Fruit fly (Drosophila melanogaster): ENCODE results near the gene Megf8.

Gene Megf8

dm6 chr2L:8072692-8073091 lies 29.4 kb downstream of the Megf8 start, which contains the start of the genes MED20 and Trf:
MED20 (minus strand) TSS chr2L:8072848.
Trf (plus strand) TSS chr2L:8072895.
- TF ChIP-seq spab (GFP tag; optimal IDR thresholded peaks at IDR 0.05) (no peak), CG11902 (GFP tag; optimal IDR thresholded peaks at IDR 0.05) (no peak), Hr39 (GFP tag; optimal IDR thresholded peaks at IDR 0.05) (no peak), svp (GFP tag) (no peak), OdsH (GFP tag; optimal IDR thresholded peaks at IDR 0.05) (no peak), Ets96B (tag; optimal IDR thresholded peaks at IDR 0.05) (no peak), vri (GFP tag; optimal IDR thresholded peaks at IDR 0.05) (no peak), Smox (GFP tag; optimal IDR thresholded peaks at IDR 0.05) (no peak), Hr38 (GFP tag; optimal IDR thresholded peaks at IDR 0.05) (no peak)

dm6 chr2L:8080645-8081044 lies 37.4 kb downstream of the Megf8 start:
- no peak for TF ChIP-seq CG6792 (GFP tag; optimal IDR thresholded peaks at IDR 0.05)
- no peak for TF ChIP-seq CG10669 (GFP tag; optimal IDR thresholded peaks at IDR 0.05)
- peak; percentile 85 for TF ChIP-seq CG15336 (GFP tag; IDR thresholded peaks at IDR 0.05)
- TF ChIP-seq CG8119 (GFP tag; IDR thresholded peaks at IDR 0.05), result peak; percentile 79
- TF ChIP-seq CG3919 (GFP tag; optimal IDR thresholded peaks at IDR 0.05), result no peak
- peak; percentile 9 for TF ChIP-seq Lpt (GFP tag; optimal IDR thresholded peaks at IDR 0.05)
- no peak for TF ChIP-seq CG6276 (GFP tag; optimal IDR thresholded peaks at IDR 0.05)

dm6 chr2L:8081640-8082485 lies 38.6 kb downstream of the Megf8 start:
- peak; percentile 82 for TF ChIP-seq esn (GFP tag; optimal IDR thresholded peaks at IDR 0.05)
- TF ChIP-seq CG8319 (GFP tag; optimal IDR thresholded peaks at IDR 0.05), result no peak
- TF ChIP-seq CG9139 (GFP tag; optimal IDR thresholded peaks at IDR 0.05), result no peak
- TF ChIP-seq Hr38 (GFP tag; optimal IDR thresholded peaks at IDR 0.05), result no peak
- TF ChIP-seq CG8119 (GFP tag; IDR thresholded peaks at IDR 0.05), result peak; percentile 96
- TF ChIP-seq Sox102F (GFP tag; optimal IDR thresholded peaks at IDR 0.05), result no peak
- peak; percentile 70 for TF ChIP-seq pdm3 (GFP tag; optimal IDR thresholded peaks at IDR 0.05)
- TF ChIP-seq CG15336 (GFP tag; IDR thresholded peaks at IDR 0.05), result peak; percentile 94
- peak; percentile 84 for TF ChIP-seq Ets96B (tag; optimal IDR thresholded peaks at IDR 0.05)
- TF ChIP-seq CG6854 (GFP tag; optimal IDR thresholded peaks at IDR 0.05), result peak; percentile 31
- TF ChIP-seq CG11762 (GFP tag; optimal IDR thresholded peaks at IDR 0.05; ENCODE audit: insufficient read depth), result no peak
- no peak; the same call in 1 of the 3 replicates for TF ChIP-seq eg (GFP tag; IDR thresholded peaks at IDR 0.05)
- peak; percentile 88 for TF ChIP-seq OdsH (GFP tag; optimal IDR thresholded peaks at IDR 0.05)
- TF ChIP-seq CG10669 (GFP tag; optimal IDR thresholded peaks at IDR 0.05), result no peak
- peak; percentile 93 for TF ChIP-seq CG32006 (GFP tag; optimal IDR thresholded peaks at IDR 0.05)
- peak; percentile 82 for TF ChIP-seq achi (GFP tag; optimal IDR thresholded peaks at IDR 0.05)
- peak in 1 of 2 experiments; percentile 31 for TF ChIP-seq ss (GFP tag; optimal IDR thresholded peaks at IDR 0.05)
- no peak for TF ChIP-seq CG11294 (GFP tag; IDR thresholded peaks at IDR 0.05)
- TF ChIP-seq dac (GFP tag; optimal IDR thresholded peaks at IDR 0.05), result peak; percentile 53
- TF ChIP-seq CG3032 (tag; optimal IDR thresholded peaks at IDR 0.05), result peak; percentile 55
- TF ChIP-seq CG6163 (GFP tag; IDR thresholded peaks at IDR 0.05), result 0 out of 3 replicates have a peak, but pooled peaks have one; percentile 17
- TF ChIP-seq fd59A (GFP tag; optimal IDR thresholded peaks at IDR 0.05), result peak; percentile 67
- TF ChIP-seq CG10631 (GFP tag; optimal IDR thresholded peaks at IDR 0.05), result peak; percentile 88
- TF ChIP-seq CG6276 (GFP tag; optimal IDR thresholded peaks at IDR 0.05), result no peak
- TF ChIP-seq Ets21C (GFP tag; optimal IDR thresholded peaks at IDR 0.05), result no peak
- peak; percentile 46 for TF ChIP-seq Hr39 (GFP tag; optimal IDR thresholded peaks at IDR 0.05)
- TF ChIP-seq fkh (GFP tag; optimal IDR thresholded peaks at IDR 0.05), result no peak
- peak; percentile 60 for TF ChIP-seq lz (GFP tag; optimal IDR thresholded peaks at IDR 0.05)
- no peak for TF ChIP-seq CG7368 (GFP tag; optimal IDR thresholded peaks at IDR 0.05)
- TF ChIP-seq net (GFP tag; optimal IDR thresholded peaks at IDR 0.05), result peak; percentile 13
- no peak for TF ChIP-seq CG1621 (tag; optimal IDR thresholded peaks at IDR 0.05)
- TF ChIP-seq CG6808 (GFP tag; optimal IDR thresholded peaks at IDR 0.05), result no peak
- no peak for TF ChIP-seq Eip75B (GFP tag; optimal IDR thresholded peaks at IDR 0.05)
- peak; percentile 83 for TF ChIP-seq CG8632 (GFP tag; optimal IDR thresholded peaks at IDR 0.05)
- no peak for TF ChIP-seq fd85E (GFP tag; optimal IDR thresholded peaks at IDR 0.05)
- peak; percentile 83 for TF ChIP-seq CG34406 (GFP tag; optimal IDR thresholded peaks at IDR 0.05)
- no peak for TF ChIP-seq CG11902 (GFP tag; optimal IDR thresholded peaks at IDR 0.05)
- TF ChIP-seq CG4318 (GFP tag; optimal IDR thresholded peaks at IDR 0.05), result peak; percentile 71

Measured in whole organism, prepupa.